Fruit fly (Drosophila melanogaster) S2 (cell line): ENCODE measurements around the gene mRpL23.

Source experiments
- CG8478 ChIP-seq: fragments of >200 bp; optimal IDR thresholded peaks from 2 replicates; lab custom pipeline; 2018
- CTCF ChIP-seq, 2 experiments: fragments of >200 bp; optimal IDR thresholded peaks; 2 replicates each; lab custom pipeline; 2018

dm6 chr3L:2390889-2391288 is 17.4 kb upstream of the mRpL23 start, which contains the start of the genes CG32298 and CG32299:
- TF ChIP-seq CG8478 (lab: Kevin White, UChicago) (no peak), CTCF (optimal IDR thresholded peaks at IDR 0.05; lab: Kevin White, UChicago) (no peak)
